Fruit fly (Drosophila melanogaster) whole organism, pupa: ENCODE data around the gene CG6980.

ENCODE experiments used
- CG10348 ChIP-seq: fragments of 200-800 bp; sonication (Bioruptor generic); IDR thresholded peaks from 2 replicates; pipeline ENCODE4 v1.3.6; 2022; ENCODE audit warnings: missing biosample characterization, missing genetic modification characterization
- CG13204 ChIP-seq: fragments of 200-800 bp; sonication (Bioruptor generic); optimal IDR thresholded peaks from 2 replicates; lab custom pipeline; 2018; ENCODE audit warnings: missing biosample characterization, mild to moderate bottlenecking, missing genetic modification characterization, moderate library complexity
- CG14655 ChIP-seq: fragments of 200-800 bp; sonication (Bioruptor generic); optimal IDR thresholded peaks from 3 replicates; lab custom pipeline; 2017; ENCODE audit warnings: mild to moderate bottlenecking, missing biosample characterization, missing genetic modification reagents, missing genetic modification characterization
- CG15710 ChIP-seq: fragments of 200-800 bp; sonication (Bioruptor generic); optimal IDR thresholded peaks from 2 replicates; lab custom pipeline; 2018; ENCODE audit warnings: missing biosample characterization, mild to moderate bottlenecking, missing genetic modification characterization, moderate library complexity
- CG17806 ChIP-seq: fragments of 200-800 bp; sonication (Bioruptor generic); optimal IDR thresholded peaks from 2 replicates; lab custom pipeline; 2018; ENCODE audit warnings: missing biosample characterization, mild to moderate bottlenecking, missing genetic modification characterization, moderate library complexity
- CG32121 ChIP-seq: fragments of 200-800 bp; sonication (Bioruptor generic); IDR thresholded peaks from 2 replicates; pipeline ENCODE4 v1.3.6; 2022; ENCODE audit warnings: missing biosample characterization, missing genetic modification characterization
- CG34367 ChIP-seq: fragments of 200-800 bp; sonication (Bioruptor generic); optimal IDR thresholded peaks from 2 replicates; lab custom pipeline; 2018; ENCODE audit warnings: missing biosample characterization, mild to moderate bottlenecking, missing genetic modification characterization
- CG4496 ChIP-seq: fragments of 200-800 bp; sonication (Bioruptor generic); IDR thresholded peaks from 3 replicates; pipeline ENCODE4 v1.3.6; 2022; ENCODE audit warnings: missing biosample characterization, missing genetic modification characterization
- CG8159 ChIP-seq: fragments of 200-800 bp; sonication (Bioruptor generic); optimal IDR thresholded peaks from 3 replicates; lab custom pipeline; 2018; ENCODE audit warnings: missing biosample characterization, mild to moderate bottlenecking, missing genetic modification characterization, moderate library complexity
- CG8301 ChIP-seq: fragments of 200-800 bp; sonication (Bioruptor generic); optimal IDR thresholded peaks from 2 replicates; lab custom pipeline; 2018; ENCODE audit warnings: missing biosample characterization, mild to moderate bottlenecking, missing genetic modification characterization
- CG9948 ChIP-seq: fragments of 200-800 bp; sonication (Bioruptor generic); optimal IDR thresholded peaks from 2 replicates; lab custom pipeline; 2018; ENCODE audit warnings: missing biosample characterization, mild to moderate bottlenecking, missing genetic modification characterization, moderate library complexity
- D1 ChIP-seq: fragments of 200-800 bp; sonication (Bioruptor generic); optimal IDR thresholded peaks from 2 replicates; lab custom pipeline; 2018; ENCODE audit warnings: missing biosample characterization, mild to moderate bottlenecking, missing genetic modification characterization, moderate library complexity
- EcR ChIP-seq: fragments of 200-800 bp; sonication (Bioruptor generic); optimal IDR thresholded peaks from 3 replicates; lab custom pipeline; 2019; ENCODE audit warnings: missing biosample characterization, missing genetic modification characterization, mild to moderate bottlenecking, moderate library complexity, missing genetic modification reagents
- Ets98B ChIP-seq: fragments of 200-800 bp; sonication (Bioruptor generic); IDR thresholded peaks from 2 replicates; pipeline ENCODE4 v1.3.6; 2022; ENCODE audit warnings: missing biosample characterization, missing genetic modification characterization
- Pif1A ChIP-seq: fragments of 200-800 bp; sonication (Bioruptor generic); optimal IDR thresholded peaks from 3 replicates; lab custom pipeline; 2016; ENCODE audit warnings: missing biosample characterization, missing genetic modification characterization
- Pif1B ChIP-seq: fragments of 200-800 bp; sonication (Bioruptor generic); optimal IDR thresholded peaks from 3 replicates; lab custom pipeline; 2016; ENCODE audit warnings: missing biosample characterization, missing genetic modification characterization
- Snoo ChIP-seq: fragments of 200-800 bp; sonication (Bioruptor generic); optimal IDR thresholded peaks from 3 replicates; lab custom pipeline; 2017; ENCODE audit warnings: missing biosample characterization, mild to moderate bottlenecking, missing genetic modification characterization, inconsistent platforms
- fd96Ca ChIP-seq: fragments of 200-800 bp; sonication (Bioruptor generic); IDR thresholded peaks from 3 replicates; pipeline ENCODE4 v1.3.6; 2022; ENCODE audit warnings: missing biosample characterization, missing genetic modification characterization
- gl ChIP-seq: fragments of 200-800 bp; sonication (Bioruptor generic); optimal IDR thresholded peaks from 2 replicates; lab custom pipeline; 2018; ENCODE audit warnings: missing biosample characterization, mild to moderate bottlenecking, missing genetic modification characterization
- rn ChIP-seq: fragments of 200-800 bp; sonication (Bioruptor generic); IDR thresholded peaks from 2 replicates; pipeline ENCODE4 v1.3.6; 2022; ENCODE audit warnings: missing biosample characterization, missing genetic modification characterization

CG6980 gene

DNA sequence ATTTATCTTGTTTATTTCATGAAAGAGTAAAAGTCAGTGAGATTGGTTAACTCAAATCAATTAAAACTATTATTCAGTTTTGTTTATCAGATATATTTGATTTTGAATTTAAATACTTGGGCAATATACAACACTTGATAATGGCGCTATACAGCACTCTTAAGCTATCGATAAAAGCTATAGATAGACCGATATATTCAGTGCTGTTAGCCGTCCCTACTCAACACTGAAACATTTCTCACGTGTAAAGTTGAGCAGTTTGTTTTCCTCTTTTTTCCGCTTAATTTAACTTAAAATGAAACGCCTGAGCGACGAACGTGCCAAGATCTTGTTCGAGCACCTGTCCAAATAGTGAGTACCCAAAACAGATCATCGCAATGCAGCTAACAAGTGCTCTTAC is 43.0 kb downstream of the CG6980 start, which contains the start of gene CG7006:
Gene CG7006, plus strand, starts transcription at position 208 of the 400 bp plus-strand sequence.
- TF ChIP-seq CG17806 (tag; lab: Kevin White, UChicago) (no peak), rn (GFP tag; lab: Robert Waterston, UW) (0 out of 2 replicates have a peak, but pooled peaks have one; percentile 24), CG34367 (tag; lab: Kevin White, UChicago) (no peak), Snoo (peak; percentile 30), Ets98B (GFP tag; lab: Robert Waterston, UW) (peak; percentile 43; the same call in 1 of the 2 replicates)

DNA sequence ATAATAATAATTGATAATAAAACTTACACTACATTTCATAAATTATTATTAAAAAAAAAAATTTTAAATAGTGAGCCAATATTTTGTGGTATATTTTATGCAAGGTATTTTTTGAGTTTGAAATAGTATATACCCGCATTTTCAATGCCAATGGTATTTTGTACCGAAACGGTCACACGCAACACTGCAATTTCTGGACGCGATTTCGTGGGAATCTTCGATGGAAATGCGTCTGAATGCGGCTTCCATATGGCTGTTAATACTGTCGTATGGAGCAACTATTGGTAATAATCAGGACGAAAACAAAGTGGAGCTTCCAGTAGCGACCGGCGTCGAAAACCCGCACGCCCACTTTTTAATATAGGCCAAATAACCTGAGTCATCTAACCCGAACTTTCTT is 44.0 kb downstream of the CG6980 start, which contains the start of gene Nct:
Gene Nct, plus strand, starts transcription at position 173 of the 400 bp plus-strand sequence.
- TF ChIP-seq Pif1A (no peak), EcR (GFP tag; lab: Kevin White, UChicago) (no peak), fd96Ca (GFP tag; lab: Robert Waterston, UW) (no peak), CG4496 (GFP tag; lab: Robert Waterston, UW) (no peak), Ets98B (GFP tag; lab: Robert Waterston, UW) (no peak), CG34367 (tag; lab: Kevin White, UChicago) (no peak), CG13204 (GFP tag; lab: Kevin White, UChicago) (no peak), gl (tag; lab: Kevin White, UChicago) (no peak), rn (GFP tag; lab: Robert Waterston, UW) (no peak)

DNA sequence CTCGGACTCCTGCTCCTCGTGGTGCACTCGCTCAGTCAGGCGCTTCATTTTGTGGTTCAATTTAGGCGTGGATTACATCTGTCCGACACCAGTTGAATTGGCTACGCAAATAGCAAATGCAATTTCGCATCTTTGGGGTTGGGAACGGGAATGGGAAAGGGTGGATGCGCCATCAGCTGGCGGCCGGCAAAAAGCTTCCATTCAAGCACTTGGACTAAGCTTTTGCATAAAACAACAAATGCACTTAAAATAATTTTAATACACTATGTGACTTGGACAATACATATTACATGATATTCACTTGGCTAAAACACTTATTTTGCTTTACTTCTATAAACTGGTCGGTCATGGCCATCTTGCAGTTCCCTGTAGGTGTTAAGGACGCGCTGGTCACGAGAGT is 48.7 kb downstream of the CG6980 start, which contains the start of gene HDAC11:
Gene HDAC11, minus strand, starts transcription at position 101 of the 400 bp plus-strand sequence.
- TF ChIP-seq CG32121 (0 out of 2 replicates have a peak, but pooled peaks have one; percentile 27), gl (tag; lab: Kevin White, UChicago) (no peak)
- TF ChIP-seq, all 21 proteins: peak for 1

DNA sequence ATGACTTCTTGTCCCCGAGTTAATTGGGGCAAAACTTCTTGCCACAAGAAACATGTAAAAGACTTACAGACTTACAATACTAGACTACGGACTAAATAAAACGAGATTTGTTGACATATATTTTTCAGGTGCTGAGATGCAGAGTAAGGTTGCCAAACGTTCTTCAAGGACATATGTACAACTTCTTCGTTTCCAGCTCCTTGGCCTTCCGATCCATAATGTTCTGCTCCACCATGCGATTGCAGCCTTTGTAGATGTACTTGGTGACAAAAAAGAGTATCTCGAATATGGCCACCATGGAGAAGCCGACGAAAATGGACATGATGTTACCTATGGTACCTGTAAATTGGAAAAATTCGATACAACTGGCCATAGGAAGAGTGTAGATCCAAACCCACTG is 50.0 kb downstream of the CG6980 start, which contains the start of gene CAH4:
Gene CAH4, minus strand, starts transcription at position 101 of the 400 bp plus-strand sequence.
- TF ChIP-seq Pif1B (GFP tag; lab: Kevin White, UChicago) (no peak), Ets98B (GFP tag; lab: Robert Waterston, UW) (no peak), CG17806 (tag; lab: Kevin White, UChicago) (no peak), Snoo (no peak), EcR (GFP tag; lab: Kevin White, UChicago) (no peak), fd96Ca (GFP tag; lab: Robert Waterston, UW) (no peak), CG14655 (GFP tag; lab: Kevin White, UChicago) (no peak), CG8159 (no peak), D1 (tag; lab: Kevin White, UChicago) (no peak), CG32121 (no peak), CG10348 (GFP tag; lab: Robert Waterston, UW) (no peak), CG8301 (no peak), CG9948 (tag; lab: Kevin White, UChicago) (no peak), CG4496 (GFP tag; lab: Robert Waterston, UW) (no peak), CG13204 (GFP tag; lab: Kevin White, UChicago) (no peak), CG15710 (no peak), gl (tag; lab: Kevin White, UChicago) (no peak)
